Worm (Caenorhabditis elegans) whole organism, midembryonic: ENCODE results near the gene C14A11.6.

Experiments used
- T22C8.4 ChIP-seq: fragments of 200-800 bp; sonication (Bioruptor generic); IDR thresholded peaks from 2 replicates; pipeline ENCODE4 v1.3.6; 2022; ENCODE audit warnings: missing genetic modification characterization, missing compliant biosample characterization
- cog-1 ChIP-seq: sonication (generic microtip); optimal IDR thresholded peaks from 2 replicates; lab custom pipeline; 2016; ENCODE audit warnings: missing genetic modification characterization, missing compliant biosample characterization
- flt-1 ChIP-seq: fragments of 200-800 bp; sonication (Bioruptor generic); IDR thresholded peaks from 2 replicates; pipeline ENCODE4 v1.3.6; 2022; ENCODE audit warnings: missing genetic modification characterization, missing compliant biosample characterization
- med-1 ChIP-seq: sonication (generic microtip); optimal IDR thresholded peaks from 2 replicates; lab custom pipeline; 2017; ENCODE audit warnings: missing genetic modification characterization, mild to moderate bottlenecking, missing compliant biosample characterization, antibody characterized with exemption, missing genetic modification reagents; ENCODE audit not compliant: insufficient read depth
- ref-1 ChIP-seq: fragments of 200-800 bp; sonication (Bioruptor generic); conservative IDR thresholded peaks from 2 replicates; pipeline ENCODE4 v1.3.6; 2022; ENCODE audit warnings: missing genetic modification reagents, missing genetic modification characterization, missing compliant biosample characterization
- tab-1 ChIP-seq: fragments of 200-800 bp; sonication (Bioruptor generic); IDR thresholded peaks from 2 replicates; pipeline ENCODE4 v1.3.6; 2022; ENCODE audit warnings: missing genetic modification characterization, missing compliant biosample characterization
- ztf-23 ChIP-seq: fragments of 200-800 bp; sonication (Bioruptor generic); IDR thresholded peaks from 2 replicates; pipeline ENCODE4 v1.3.6; 2022; ENCODE audit warnings: missing genetic modification reagents, missing genetic modification characterization, missing compliant biosample characterization
- ztf-29 ChIP-seq: fragments of 200-800 bp; sonication (Bioruptor generic); IDR thresholded peaks from 2 replicates; pipeline ENCODE4 v1.3.6; 2022; ENCODE audit warnings: missing genetic modification reagents, missing genetic modification characterization, missing compliant biosample characterization

DNA sequence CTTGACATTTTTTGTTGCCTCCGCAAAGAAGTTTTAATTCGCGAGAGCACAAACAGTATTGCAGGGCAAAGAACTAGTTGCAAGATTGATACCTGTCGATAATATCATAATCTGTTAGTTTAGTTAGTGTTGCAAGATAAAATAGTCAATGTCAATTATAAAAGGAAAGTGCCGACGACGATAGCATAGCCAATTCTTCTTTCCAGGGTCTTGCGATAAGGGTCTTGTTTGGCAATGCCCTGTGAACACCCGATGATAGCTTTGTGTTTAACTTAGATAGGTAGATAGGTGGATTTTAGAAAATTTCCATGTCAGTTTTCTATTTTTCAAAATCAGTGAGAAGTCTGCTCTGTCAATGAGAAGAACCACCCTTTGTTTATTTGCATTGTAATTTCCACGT lies 19.6 kb downstream of the C14A11.6 start:
- TF ChIP-seq ztf-23 (GFP tag; lab: Robert Waterston, UW) (no peak), ref-1 (no peak), flt-1 (GFP tag; lab: Robert Waterston, UW) (no peak), med-1 (GFP tag; lab: Kevin White, UChicago) (no peak), tab-1 (GFP tag; lab: Robert Waterston, UW) (no peak), cog-1 (tag; lab: Kevin White, UChicago) (no peak), ztf-29 (GFP tag; lab: Robert Waterston, UW) (no peak), T22C8.4 (GFP tag; lab: Robert Waterston, UW) (no peak)
